Fruit fly (Drosophila melanogaster) whole organism, embryonic: ENCODE data around the gene CG15638.

Source experiments
- BtbVII ChIP-seq: fragments of 200-800 bp; sonication (Bioruptor generic); optimal IDR thresholded peaks from 3 replicates; lab custom pipeline; 2017; ENCODE audit warnings: missing biosample characterization, mild to moderate bottlenecking, missing genetic modification characterization
- Usf ChIP-seq: fragments of 200-800 bp; sonication (Bioruptor generic); optimal IDR thresholded peaks from 2 replicates; lab custom pipeline; 2017; ENCODE audit warnings: missing genotype, missing biosample characterization, missing genetic modification characterization
- ash1 ChIP-seq: fragments of 200-800 bp; sonication (Bioruptor generic); optimal IDR thresholded peaks from 2 replicates; lab custom pipeline; 2018; ENCODE audit warnings: missing biosample characterization, mild to moderate bottlenecking, missing genetic modification characterization
- pan ChIP-seq, 4 experiments: fragments of >200 bp in 3 of 4; fragments of 200-800 bp in 1 of 4; sonication (Bioruptor generic) in 1 of 4; optimal IDR thresholded peaks in 3 of 4; IDR thresholded peaks in 1 of 4; 2 replicates each; pipeline versions ENCODE4 v1.3.6 to Lab custom; 2017 to 2022; ENCODE audit warnings: missing biosample characterization in 2 of 4, missing genetic modification characterization in 2 of 4, mixed read lengths in 1 of 4
- z ChIP-seq: fragments of 200-800 bp; sonication (Bioruptor generic); IDR thresholded peaks from 3 replicates; pipeline ENCODE4 v1.3.6; 2022; ENCODE audit warnings: missing biosample characterization, missing genetic modification characterization

- TF ChIP-seq Usf (GFP tag; lab: Kevin White, UChicago) (no peak), z (no peak), ash1 (no peak), BtbVII (GFP tag; lab: Kevin White, UChicago) (no peak), pan (optimal IDR thresholded peaks at IDR 0.05; lab: Kevin White, UChicago) (no peak), pan (GFP tag; optimal IDR thresholded peaks at IDR 0.05 in 1 of 2, IDR thresholded peaks at IDR 0.05 in 1 of 2) (no peak)
These were observed 19.1 kb upstream of the CG15638 start for dm6 chr2L:13554547-13555159.
